Fruit fly (Drosophila melanogaster): ENCODE data around the gene Lip1.
A peak's percentile ranks its signal among the peaks of the same experiment; 100 is the strongest.

The Lip1 gene

DNA sequence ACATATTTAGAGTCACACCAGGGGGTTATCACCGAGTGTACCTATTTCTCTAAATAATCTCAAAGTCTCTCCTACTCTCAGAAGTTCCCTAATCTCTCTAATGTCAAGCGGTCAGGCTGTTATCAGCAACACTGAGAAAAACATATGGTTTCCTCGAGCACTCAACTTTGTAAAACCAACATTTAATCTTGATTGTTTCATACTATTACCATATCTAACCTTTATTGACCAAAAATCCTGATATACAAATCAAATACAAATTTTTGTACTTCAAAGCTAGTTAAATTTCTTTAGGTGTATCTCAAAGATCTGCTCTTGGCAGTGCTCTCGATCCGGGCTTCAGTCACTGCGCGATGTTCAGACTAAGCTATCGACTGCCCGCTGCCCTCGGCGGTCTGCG lies 1.9 kb upstream of the Lip1 start, which contains the start of gene CG6415 (continued):
- TF ChIP-seq MESR4 (GFP tag; optimal IDR thresholded peaks at IDR 0.05), result no peak
- TF ChIP-seq Atf6 (GFP tag; IDR thresholded peaks at IDR 0.05), result peak; percentile 77
- peak; percentile 68 for TF ChIP-seq E2f1 (GFP tag; IDR thresholded peaks at IDR 0.05)
- TF ChIP-seq Pdp1 (GFP tag; optimal IDR thresholded peaks at IDR 0.05), result peak; percentile 38 to 77
- TF ChIP-seq p53 (GFP tag; optimal IDR thresholded peaks at IDR 0.05), result no peak
- peak; percentile 47 for TF ChIP-seq NC2α (GFP tag; optimal IDR thresholded peaks at IDR 0.05)
- no peak for TF ChIP-seq emc (GFP tag; optimal IDR thresholded peaks at IDR 0.05)
- TF ChIP-seq CG7271 (tag; optimal IDR thresholded peaks at IDR 0.05), result no peak
- peak; percentile 61 for TF ChIP-seq CG17568 (GFP tag; optimal IDR thresholded peaks at IDR 0.05)
- peak; percentile 53 for TF ChIP-seq CG5245 (GFP tag; optimal IDR thresholded peaks at IDR 0.05)
- TF ChIP-seq CG7928 (GFP tag; optimal IDR thresholded peaks at IDR 0.05), result no peak
- no peak for TF ChIP-seq CG2129 (GFP tag; IDR thresholded peaks at IDR 0.05; ENCODE audit: partially characterized antibody)
- TF ChIP-seq TFAM (GFP tag; optimal IDR thresholded peaks at IDR 0.05), result peak; percentile 36
- peak; percentile 50 for TF ChIP-seq CG18619 (GFP tag; optimal IDR thresholded peaks at IDR 0.05)
- no peak for TF ChIP-seq tll (GFP tag; optimal IDR thresholded peaks at IDR 0.05)
- TF ChIP-seq CoRest (tag; optimal IDR thresholded peaks at IDR 0.05), result peak; percentile 81
- TF ChIP-seq btn (GFP tag; optimal IDR thresholded peaks at IDR 0.05), result peak; percentile 30
- no peak for TF ChIP-seq amos (GFP tag; IDR thresholded peaks at IDR 0.05; ENCODE audit: partially characterized antibody)
- no peak for TF ChIP-seq Lpt (GFP tag; optimal IDR thresholded peaks at IDR 0.05)
- peak; percentile 40 for TF ChIP-seq CG11723 (GFP tag; optimal IDR thresholded peaks at IDR 0.05)
- peak; percentile 54 for TF ChIP-seq CG3847 (GFP tag; IDR thresholded peaks at IDR 0.05)
- TF ChIP-seq dmrt11E (tag; optimal IDR thresholded peaks at IDR 0.05), result peak; percentile 80
- peak; percentile 62 for TF ChIP-seq Nf-YC (tag; optimal IDR thresholded peaks at IDR 0.05)
- TF ChIP-seq aop (GFP tag; IDR thresholded peaks at IDR 0.05), result 0 out of 2 replicates have a peak, but pooled peaks have one; percentile 38
- TF ChIP-seq MBD-R2 (GFP tag; IDR thresholded peaks at IDR 0.05), result no peak
- TF ChIP-seq Usf (GFP tag; optimal IDR thresholded peaks at IDR 0.05), result peak; percentile 27
- TF ChIP-seq lmd (GFP tag; IDR thresholded peaks at IDR 0.05), result peak; percentile 74
- peak; percentile 75 for TF ChIP-seq Fer3 (tag; optimal IDR thresholded peaks at IDR 0.05)
- TF ChIP-seq wek (GFP tag; optimal IDR thresholded peaks at IDR 0.05), result peak; percentile 9
- no peak for TF ChIP-seq dimm (GFP tag; IDR thresholded peaks at IDR 0.05)
- TF ChIP-seq Neu2 (GFP tag; optimal IDR thresholded peaks at IDR 0.05; ENCODE audit: borderline replicate concordance), result peak; percentile 5
- TF ChIP-seq shn (GFP tag; optimal IDR thresholded peaks at IDR 0.05), result peak; percentile 18
- no peak for TF ChIP-seq CG2199 (GFP tag; IDR thresholded peaks at IDR 0.05)
- no peak for TF ChIP-seq hb (GFP tag; IDR thresholded peaks at IDR 0.05; ENCODE audit: partially characterized antibody)
- TF ChIP-seq CG11696 (GFP tag; IDR thresholded peaks at IDR 0.05), result peak; percentile 58; the same call in 1 of the 2 replicates
- peak; percentile 36 for TF ChIP-seq CG2202 (tag; optimal IDR thresholded peaks at IDR 0.05)
- peak; percentile 6 for TF ChIP-seq pb (GFP tag; optimal IDR thresholded peaks at IDR 0.05)
- TF ChIP-seq exex (tag; optimal IDR thresholded peaks at IDR 0.05), result no peak
- peak; percentile 70 for TF ChIP-seq CG11247 (GFP tag; IDR thresholded peaks at IDR 0.05)
- peak; percentile 86 for TF ChIP-seq slbo (GFP tag; IDR thresholded peaks at IDR 0.05)
- no peak for TF ChIP-seq rib (GFP tag; IDR thresholded peaks at IDR 0.05)
- TF ChIP-seq jumu (GFP tag; optimal IDR thresholded peaks at IDR 0.05), result peak; percentile 46
- TF ChIP-seq zen (tag; optimal IDR thresholded peaks at IDR 0.05), result peak; percentile 81
- TF ChIP-seq lov (optimal IDR thresholded peaks at IDR 0.05), result no peak
- no peak for TF ChIP-seq lov (GFP tag; IDR thresholded peaks at IDR 0.05)
- peak; percentile 21 for TF ChIP-seq kah (GFP tag; optimal IDR thresholded peaks at IDR 0.05)
- peak; percentile 68 for TF ChIP-seq ken (GFP tag; IDR thresholded peaks at IDR 0.05)
- peak; percentile 33 for TF ChIP-seq Mad (GFP tag; optimal IDR thresholded peaks at IDR 0.05)
- TF ChIP-seq CG10543 (GFP tag; optimal IDR thresholded peaks at IDR 0.05), result peak; percentile 51
- TF ChIP-seq CG13296 (GFP tag; optimal IDR thresholded peaks at IDR 0.05), result peak; percentile 50
- peak; percentile 76 for TF ChIP-seq CG12391 (tag; optimal IDR thresholded peaks at IDR 0.05)
